Worm (Caenorhabditis elegans): ENCODE results near the gene atp-4.
A peak's percentile ranks its signal among the peaks of the same experiment; 100 is the strongest.

ce11 chrV:6385677-6386276 lies 41.1 kb downstream of the atp-4 start:
- TF ChIP-seq aha-1 (tag) (peak; percentile 98), ceh-28 (tag; optimal IDR thresholded peaks at IDR 0.05) (no peak)

Data from whole organism, L4 larva.